Fruit fly (Drosophila melanogaster): ENCODE results near the gene stc.

Gene stc

dm6 chr2L:15065663-15066062 lies 47.6 kb upstream of the stc start (continued):
- no peak for TF ChIP-seq Jarid2 (GFP tag; optimal IDR thresholded peaks at IDR 0.05)
- no peak for TF ChIP-seq CG16863 (GFP tag; optimal IDR thresholded peaks at IDR 0.05)
- TF ChIP-seq CG34376 (GFP tag; optimal IDR thresholded peaks at IDR 0.05): peak; percentile 34
- TF ChIP-seq HLH4C (GFP tag; IDR thresholded peaks at IDR 0.05; ENCODE audit: partially characterized antibody): no peak
- TF ChIP-seq crol (GFP tag; IDR thresholded peaks at IDR 0.05): peak; percentile 95
- no peak for TF ChIP-seq CG11398 (GFP tag; optimal IDR thresholded peaks at IDR 0.05)
- no peak for TF ChIP-seq Fer3 (tag; optimal IDR thresholded peaks at IDR 0.05)
- peak; percentile 56 for TF ChIP-seq HmgZ (tag; optimal IDR thresholded peaks at IDR 0.05)
- TF ChIP-seq mirr (GFP tag; optimal IDR thresholded peaks at IDR 0.05): peak; percentile 85
- TF ChIP-seq Lhr (GFP tag; optimal IDR thresholded peaks at IDR 0.05): no peak
- peak; percentile 22 for TF ChIP-seq ftz-f1 (GFP tag; optimal IDR thresholded peaks at IDR 0.05)
- no peak for TF ChIP-seq tup (GFP tag; optimal IDR thresholded peaks at IDR 0.05)
- peak; percentile 8 for TF ChIP-seq lab (GFP tag; optimal IDR thresholded peaks at IDR 0.05)
- TF ChIP-seq fd3F (GFP tag; optimal IDR thresholded peaks at IDR 0.05): no peak
- TF ChIP-seq tap (tag; optimal IDR thresholded peaks at IDR 0.05): no peak
- no peak for TF ChIP-seq bab2 (GFP tag; optimal IDR thresholded peaks at IDR 0.05)
- TF ChIP-seq yki (optimal IDR thresholded peaks at IDR 0.05): no peak
- TF ChIP-seq sug (tag; optimal IDR thresholded peaks at IDR 0.05): peak; percentile 97
- TF ChIP-seq CG42726 (GFP tag; IDR thresholded peaks at IDR 0.05; ENCODE audit: partially characterized antibody): 0 out of 2 replicates have a peak, but pooled peaks have one; percentile 4
- TF ChIP-seq CG2199 (GFP tag; IDR thresholded peaks at IDR 0.05): peak; percentile 93
- peak; percentile 88 for TF ChIP-seq GATAe (GFP tag; conservative IDR thresholded peaks at IDR 0.05)
- TF ChIP-seq ttk (GFP tag; IDR thresholded peaks at IDR 0.05): peak; percentile 24; the same call in 1 of the 2 replicates
- no peak for TF ChIP-seq unpg (GFP tag; optimal IDR thresholded peaks at IDR 0.05)
- peak; percentile 12 for TF ChIP-seq D19A (tag; optimal IDR thresholded peaks at IDR 0.05)
- peak; percentile 83 for TF ChIP-seq grn (GFP tag; optimal IDR thresholded peaks at IDR 0.05)
- no peak for TF ChIP-seq chif (GFP tag; optimal IDR thresholded peaks at IDR 0.05)

- TF ChIP-seq CG3847 (GFP tag; IDR thresholded peaks at IDR 0.05) (no peak), bsh (GFP tag; optimal IDR thresholded peaks at IDR 0.05) (peak in 1 of 2 experiments; percentile 1), CG9727 (GFP tag; optimal IDR thresholded peaks at IDR 0.05) (no peak), ham (GFP tag; IDR thresholded peaks at IDR 0.05) (no peak), Hr39 (optimal IDR thresholded peaks at IDR 0.05) (no peak), kah (GFP tag; optimal IDR thresholded peaks at IDR 0.05) (no peak), CG4617 (GFP tag; optimal IDR thresholded peaks at IDR 0.05; ENCODE audit: borderline replicate concordance) (no peak), lola (GFP tag; optimal IDR thresholded peaks at IDR 0.05) (peak in 1 of 3 experiments; percentile 14), z (GFP tag; IDR thresholded peaks at IDR 0.05) (no peak), CG10209 (GFP tag; optimal IDR thresholded peaks at IDR 0.05) (no peak), otp (GFP tag; IDR thresholded peaks at IDR 0.05) (no peak), CG14710 (tag; optimal IDR thresholded peaks at IDR 0.05) (no peak), CG13424 (tag; optimal IDR thresholded peaks at IDR 0.05) (peak; percentile 45), HLHmδ (GFP tag; optimal IDR thresholded peaks at IDR 0.05) (no peak), CG3726 (GFP tag; IDR thresholded peaks at IDR 0.05) (no peak), CG10274 (GFP tag; optimal IDR thresholded peaks at IDR 0.05) (no peak), jigr1 (GFP tag; IDR thresholded peaks at IDR 0.05) (no peak), PHDP (tag; optimal IDR thresholded peaks at IDR 0.05) (peak; percentile 24), CG14965 (GFP tag; optimal IDR thresholded peaks at IDR 0.05; ENCODE audit: borderline replicate concordance) (no peak), CG12299 (tag; optimal IDR thresholded peaks at IDR 0.05) (no peak), tap (tag; optimal IDR thresholded peaks at IDR 0.05) (no peak), Oaz (GFP tag; IDR thresholded peaks at IDR 0.05) (no peak), CG6254 (GFP tag; optimal IDR thresholded peaks at IDR 0.05) (no peak), CG18262 (tag; optimal IDR thresholded peaks at IDR 0.05) (no peak), CG8388 (GFP tag; optimal IDR thresholded peaks at IDR 0.05) (peak; percentile 15), run (tag; optimal IDR thresholded peaks at IDR 0.05) (no peak), maf-S (GFP tag; optimal IDR thresholded peaks at IDR 0.05) (no peak)
Observed at dm6 chr2L:15066141-15066540, 47.1 kb upstream of the stc start.

All from whole organism, embryonic.